Worm (Caenorhabditis elegans) whole organism, late embryonic: ENCODE measurements around the gene ZC262.13.

ENCODE experiments used
- C38D4.7 ChIP-seq: fragments of 200-800 bp; sonication (Bioruptor generic); optimal IDR thresholded peaks from 2 replicates; lab custom pipeline; 2018; ENCODE audit warnings: mild to moderate bottlenecking, missing genetic modification characterization, moderate library complexity, missing compliant biosample characterization
- K02D7.2 ChIP-seq: sonication (generic microtip); optimal IDR thresholded peaks from 2 replicates; lab custom pipeline; 2017; ENCODE audit warnings: mild to moderate bottlenecking, missing genetic modification characterization, missing compliant biosample characterization
- ahr-1 ChIP-seq: sonication (generic microtip); optimal IDR thresholded peaks from 2 replicates; lab custom pipeline; 2016; ENCODE audit warnings: missing genetic modification characterization, missing compliant biosample characterization
- ceh-18 ChIP-seq: sonication (generic microtip); optimal IDR thresholded peaks from 2 replicates; lab custom pipeline; 2016; ENCODE audit warnings: missing genetic modification characterization, missing compliant biosample characterization
- ceh-19 ChIP-seq: fragments of 200-800 bp; sonication (Bioruptor generic); optimal IDR thresholded peaks from 2 replicates; lab custom pipeline; 2018; ENCODE audit warnings: mild to moderate bottlenecking, missing genetic modification characterization, missing compliant biosample characterization
- ceh-30 ChIP-seq: fragments of 150-350 bp; optimal IDR thresholded peaks from 2 replicates; lab custom pipeline; 2014; ENCODE audit warnings: missing biosample characterization, missing genetic modification characterization
- ceh-6 ChIP-seq: fragments of 200-800 bp; sonication (Bioruptor generic); optimal IDR thresholded peaks from 2 replicates; lab custom pipeline; 2018; ENCODE audit warnings: mild to moderate bottlenecking, missing genetic modification characterization, missing compliant biosample characterization
- elt-2 ChIP-seq: sonication (generic microtip); optimal IDR thresholded peaks from 2 replicates; lab custom pipeline; 2016; ENCODE audit warnings: missing genetic modification reagents, missing genetic modification characterization, missing compliant biosample characterization
- elt-4 ChIP-seq: sonication (generic microtip); optimal IDR thresholded peaks from 2 replicates; lab custom pipeline; 2016; ENCODE audit warnings: missing genetic modification characterization, missing compliant biosample characterization
- lin-11 ChIP-seq: fragments of 200-800 bp; sonication (Bioruptor generic); optimal IDR thresholded peaks from 2 replicates; lab custom pipeline; 2018; ENCODE audit warnings: mild to moderate bottlenecking, missing genetic modification characterization, missing compliant biosample characterization
- nhr-11 ChIP-seq: fragments of 150-350 bp; optimal IDR thresholded peaks from 2 replicates; lab custom pipeline; 2014; ENCODE audit warnings: missing biosample characterization, missing genetic modification characterization
- pqm-1 ChIP-seq: sonication (generic microtip); optimal IDR thresholded peaks from 2 replicates; lab custom pipeline; 2016; ENCODE audit warnings: missing genetic modification characterization, missing compliant biosample characterization

ce11 chrIII:8371595-8372305, 45.7 kb downstream of the ZC262.13 start, which contains the start of gene lmbr-1:
- no peak for TF ChIP-seq elt-4 (tag; lab: Kevin White, UChicago)
- TF ChIP-seq ceh-6 (GFP tag; lab: Kevin White, UChicago) = no peak
- TF ChIP-seq ceh-30 (tag; lab: Kevin White, UChicago) = no peak
- TF ChIP-seq ceh-18 = no peak
- TF ChIP-seq pqm-1 (tag; lab: Kevin White, UChicago) = no peak
- TF ChIP-seq elt-2 (tag; lab: Kevin White, UChicago) = no peak
- no peak for TF ChIP-seq C38D4.7
- no peak for TF ChIP-seq ceh-19
- no peak for TF ChIP-seq ahr-1 (tag; lab: Kevin White, UChicago)
- TF ChIP-seq K02D7.2 = no peak
- no peak for TF ChIP-seq nhr-11 (tag; lab: Kevin White, UChicago)
- TF ChIP-seq lin-11 = no peak
